Worm (Caenorhabditis elegans) whole organism, L4/young adult: ENCODE measurements around the gene ZK813.5.

ENCODE experiments used
- dao-5 ChIP-seq: sonication (generic microtip); optimal IDR thresholded peaks from 2 replicates; lab custom pipeline; 2016; ENCODE audit warnings: missing genotype, missing genetic modification characterization, moderate library complexity, missing compliant biosample characterization
- him-1 ChIP-seq: sonication (generic microtip); optimal IDR thresholded peaks from 2 replicates; lab custom pipeline; 2016; ENCODE audit warnings: missing genotype, missing genetic modification reagents, missing genetic modification characterization, missing compliant biosample characterization

- no peak for TF ChIP-seq dao-5 (tag; lab: Kevin White, UChicago)
- no peak for TF ChIP-seq him-1
Measured at ce11 chrX:3419084-3419483, 31.9 kb downstream of the ZK813.5 start, which contains the start of gene C04F6.7.
